Fruit fly (Drosophila melanogaster): ENCODE results near the gene mdy.
A peak's percentile ranks its signal among the peaks of the same experiment; 100 is the strongest.

mdy gene

DNA sequence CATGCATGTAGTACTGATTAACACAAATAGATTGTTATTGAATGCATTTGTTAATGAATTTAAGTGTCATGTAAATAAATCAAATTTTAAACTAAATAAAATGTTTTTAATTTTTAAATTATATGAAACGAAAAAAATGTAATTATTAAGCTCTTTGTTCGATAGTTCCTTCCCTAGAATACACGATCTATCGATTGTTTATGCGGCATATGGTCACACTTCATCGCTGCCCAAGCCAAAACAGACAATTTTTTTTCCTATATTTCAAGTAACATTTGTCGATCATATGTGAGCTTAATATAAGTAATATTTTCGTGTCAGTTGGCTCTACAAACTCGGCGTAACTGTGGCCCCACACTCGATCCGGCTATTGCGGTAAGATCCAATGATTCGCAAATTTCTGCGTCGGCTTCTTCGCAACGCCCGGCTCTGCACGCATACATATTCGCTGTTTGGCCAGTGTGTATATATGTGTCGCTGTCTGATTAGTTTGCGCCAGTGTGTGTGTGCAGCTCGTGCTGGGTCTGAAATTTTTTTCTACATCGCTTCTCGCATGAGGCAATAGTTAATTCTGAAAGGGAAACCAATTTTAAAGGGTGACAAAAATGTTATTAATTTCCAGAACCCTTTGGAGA is 10.5 kb downstream of the mdy start, which contains the start of gene AspRS-m (continued):
- TF ChIP-seq Trl (optimal IDR thresholded peaks at IDR 0.05) (no peak), Trl (GFP tag; optimal IDR thresholded peaks at IDR 0.05) (no peak), gce (GFP tag; IDR thresholded peaks at IDR 0.05) (no peak), Hand (GFP tag; optimal IDR thresholded peaks at IDR 0.05) (no peak), CG17361 (GFP tag; IDR thresholded peaks at IDR 0.05) (no peak), CG6854 (GFP tag; optimal IDR thresholded peaks at IDR 0.05) (no peak), nerfin-2 (GFP tag; IDR thresholded peaks at IDR 0.05; ENCODE audit: partially characterized antibody) (peak; percentile 78), CG12659 (GFP tag; optimal IDR thresholded peaks at IDR 0.05) (peak; percentile 56), Fer1 (GFP tag; optimal IDR thresholded peaks at IDR 0.05) (no peak), chif (GFP tag; optimal IDR thresholded peaks at IDR 0.05) (no peak), sens (GFP tag) (no peak), ato (GFP tag; IDR thresholded peaks at IDR 0.05; ENCODE audit: partially characterized antibody) (peak; percentile 73), da (GFP tag; optimal IDR thresholded peaks at IDR 0.05) (no peak), ewg (GFP tag; optimal IDR thresholded peaks at IDR 0.05) (peak; percentile 30), pho (GFP tag; optimal IDR thresholded peaks at IDR 0.05) (peak; percentile 25), CG13894 (tag; optimal IDR thresholded peaks at IDR 0.05) (no peak), CG9797 (GFP tag; optimal IDR thresholded peaks at IDR 0.05) (peak; percentile 59), NC2β (GFP tag; optimal IDR thresholded peaks at IDR 0.05) (no peak), dmrt11E (tag; optimal IDR thresholded peaks at IDR 0.05) (no peak), Kr (GFP tag; optimal IDR thresholded peaks at IDR 0.05) (no peak), D19A (tag; optimal IDR thresholded peaks at IDR 0.05) (no peak), gsb-n (tag; optimal IDR thresholded peaks at IDR 0.05) (no peak), wdn (GFP tag; IDR thresholded peaks at IDR 0.05) (no peak), corto (GFP tag; optimal IDR thresholded peaks at IDR 0.05) (no peak), CG15269 (tag; optimal IDR thresholded peaks at IDR 0.05) (no peak), her (GFP tag; optimal IDR thresholded peaks at IDR 0.05) (no peak), CG11093 (GFP tag; IDR thresholded peaks at IDR 0.05) (no peak), Camta (GFP tag; optimal IDR thresholded peaks at IDR 0.05) (no peak), CG17612 (GFP tag; IDR thresholded peaks at IDR 0.05) (no peak), Myb (GFP tag; optimal IDR thresholded peaks at IDR 0.05) (no peak), CG7357 (GFP tag; IDR thresholded peaks at IDR 0.05) (no peak), NK7.1 (GFP tag; optimal IDR thresholded peaks at IDR 0.05) (no peak), Taf1 (GFP tag; IDR thresholded peaks at IDR 0.05) (no peak), mam (GFP tag; optimal IDR thresholded peaks at IDR 0.05) (no peak), Six4 (GFP tag; optimal IDR thresholded peaks at IDR 0.05) (no peak), Ravus (GFP tag; IDR thresholded peaks at IDR 0.05) (no peak), CG15514 (GFP tag; optimal IDR thresholded peaks at IDR 0.05) (no peak), CG4617 (GFP tag; optimal IDR thresholded peaks at IDR 0.05; ENCODE audit: borderline replicate concordance) (peak; percentile 33), MBD-R2 (GFP tag; IDR thresholded peaks at IDR 0.05) (peak; percentile 77), CG10462 (GFP tag; optimal IDR thresholded peaks at IDR 0.05) (no peak), Sry-δ (GFP tag; optimal IDR thresholded peaks at IDR 0.05) (peak; percentile 82), stc (GFP tag; IDR thresholded peaks at IDR 0.05) (no peak), ci (GFP tag; IDR thresholded peaks at IDR 0.05) (no peak), CG11723 (GFP tag; optimal IDR thresholded peaks at IDR 0.05) (no peak), Rfx (GFP tag; IDR thresholded peaks at IDR 0.05) (peak; percentile 58; the same call in 1 of the 2 replicates), fd102C (GFP tag; optimal IDR thresholded peaks at IDR 0.05) (no peak), dan (GFP tag; IDR thresholded peaks at IDR 0.05) (no peak), CG12391 (tag; optimal IDR thresholded peaks at IDR 0.05) (no peak), dm (GFP tag; optimal IDR thresholded peaks at IDR 0.05) (peak; percentile 1), CG4730 (GFP tag; IDR thresholded peaks at IDR 0.05) (no peak), Sox102F (GFP tag; optimal IDR thresholded peaks at IDR 0.05) (no peak), cato (GFP tag; optimal IDR thresholded peaks at IDR 0.05; ENCODE audit: borderline replicate concordance) (no peak)
